Fruit fly (Drosophila melanogaster): ENCODE data around the gene CG32645.

The CG32645 gene

DNA sequence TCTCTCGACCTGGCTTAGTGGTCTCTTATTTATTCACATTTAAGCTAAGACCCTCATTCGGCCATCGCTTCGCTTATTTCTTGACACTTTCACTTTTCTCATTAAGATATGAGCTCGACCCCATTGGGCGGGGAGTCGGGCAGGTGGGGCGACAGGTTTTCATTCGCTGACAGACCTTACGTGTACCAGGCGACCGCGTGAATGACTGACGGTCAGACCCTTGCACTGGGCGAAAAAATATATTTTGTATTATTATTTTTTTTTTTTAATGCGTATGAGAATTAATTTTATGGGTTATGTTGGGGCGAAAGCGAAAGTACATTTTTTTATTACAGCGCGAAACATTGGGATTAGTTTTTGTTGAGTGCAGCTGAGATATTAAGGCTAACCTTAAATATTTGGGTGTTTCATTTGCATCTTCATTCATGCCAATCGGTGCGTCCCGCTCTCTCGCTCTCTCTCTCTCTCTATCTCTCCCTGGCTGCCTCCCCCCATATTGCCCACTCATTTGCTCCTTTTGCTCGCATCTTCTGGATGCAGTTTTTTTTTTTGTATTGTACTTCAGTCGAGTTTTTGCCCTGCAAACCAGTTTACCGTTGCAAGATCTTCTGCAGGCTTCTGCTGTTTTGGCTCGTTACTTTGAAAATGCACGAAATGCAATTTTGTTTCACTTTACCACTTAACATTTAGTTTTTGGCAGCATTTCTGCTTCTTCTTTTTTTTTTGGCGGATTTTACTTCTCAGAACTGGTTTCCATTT lies 1.9 kb upstream of the CG32645 start (continued):
- TF ChIP-seq salr (GFP tag; optimal IDR thresholded peaks at IDR 0.05): no peak
- TF ChIP-seq esn (GFP tag; optimal IDR thresholded peaks at IDR 0.05): peak; percentile 70
- TF ChIP-seq CG6792 (GFP tag; optimal IDR thresholded peaks at IDR 0.05): peak; percentile 62
- no peak for TF ChIP-seq CG4318 (GFP tag; optimal IDR thresholded peaks at IDR 0.05)
- TF ChIP-seq CG8119 (GFP tag; IDR thresholded peaks at IDR 0.05): peak; percentile 65; the same call in 2 of the 3 replicates
- no peak; the same call in 2 of the 3 replicates for TF ChIP-seq eg (GFP tag; IDR thresholded peaks at IDR 0.05)
- TF ChIP-seq CG6854 (GFP tag; optimal IDR thresholded peaks at IDR 0.05): peak; percentile 3
- peak; percentile 64 for TF ChIP-seq CG6808 (GFP tag; optimal IDR thresholded peaks at IDR 0.05)
- TF ChIP-seq CG32006 (GFP tag; optimal IDR thresholded peaks at IDR 0.05): peak; percentile 49
- peak; percentile 85 for TF ChIP-seq Eip75B (GFP tag; optimal IDR thresholded peaks at IDR 0.05)
- TF ChIP-seq pdm3 (GFP tag; optimal IDR thresholded peaks at IDR 0.05): peak; percentile 6
- TF ChIP-seq svp (GFP tag): peak; percentile 95
- TF ChIP-seq lz (GFP tag; optimal IDR thresholded peaks at IDR 0.05): peak; percentile 86
- peak; percentile 86 for TF ChIP-seq acj6 (GFP tag; optimal IDR thresholded peaks at IDR 0.05)
- TF ChIP-seq cyc (GFP tag; optimal IDR thresholded peaks at IDR 0.05): peak; percentile 49
- TF ChIP-seq Hr38 (GFP tag; optimal IDR thresholded peaks at IDR 0.05): no peak
- TF ChIP-seq vri (GFP tag; optimal IDR thresholded peaks at IDR 0.05): peak; percentile 47
- peak; percentile 40 for TF ChIP-seq CG31627 (GFP tag; optimal IDR thresholded peaks at IDR 0.05)
- peak; percentile 46 for TF ChIP-seq CG9139 (GFP tag; optimal IDR thresholded peaks at IDR 0.05)

- TF ChIP-seq Gug (GFP tag; IDR thresholded peaks at IDR 0.05) (peak; percentile 76), Blimp-1 (GFP tag; optimal IDR thresholded peaks at IDR 0.05) (peak; percentile 16), vri (GFP tag; optimal IDR thresholded peaks at IDR 0.05) (peak; percentile 17), CG34406 (GFP tag; optimal IDR thresholded peaks at IDR 0.05) (peak; percentile 73), dac (GFP tag; optimal IDR thresholded peaks at IDR 0.05) (peak; percentile 64), net (GFP tag; optimal IDR thresholded peaks at IDR 0.05) (peak; percentile 77), CG7368 (GFP tag; optimal IDR thresholded peaks at IDR 0.05) (peak; percentile 73), Met (GFP tag; optimal IDR thresholded peaks at IDR 0.05) (peak; percentile 53), spab (GFP tag; optimal IDR thresholded peaks at IDR 0.05) (peak; percentile 59), Hr39 (GFP tag; optimal IDR thresholded peaks at IDR 0.05) (peak; percentile 46), Eip93F (GFP tag; optimal IDR thresholded peaks at IDR 0.05) (no peak), Ets21C (GFP tag; optimal IDR thresholded peaks at IDR 0.05) (no peak), Hr38 (GFP tag; optimal IDR thresholded peaks at IDR 0.05) (no peak), lz (GFP tag; optimal IDR thresholded peaks at IDR 0.05) (peak; percentile 55), salr (GFP tag; optimal IDR thresholded peaks at IDR 0.05) (peak; percentile 37 to 61), CG10631 (GFP tag; optimal IDR thresholded peaks at IDR 0.05) (peak; percentile 73), cyc (GFP tag; optimal IDR thresholded peaks at IDR 0.05) (peak; percentile 37), CG6163 (GFP tag; IDR thresholded peaks at IDR 0.05) (peak; percentile 91), Hr4 (GFP tag; optimal IDR thresholded peaks at IDR 0.05) (peak; percentile 86), Ets96B (tag; optimal IDR thresholded peaks at IDR 0.05) (peak; percentile 46), CG6792 (GFP tag; optimal IDR thresholded peaks at IDR 0.05) (peak; percentile 63), esn (GFP tag; optimal IDR thresholded peaks at IDR 0.05) (peak; percentile 71), Smox (GFP tag; optimal IDR thresholded peaks at IDR 0.05) (peak; percentile 64), CG1621 (tag; optimal IDR thresholded peaks at IDR 0.05) (peak; percentile 61), CG11902 (GFP tag; optimal IDR thresholded peaks at IDR 0.05) (peak; percentile 26), fd85E (GFP tag; optimal IDR thresholded peaks at IDR 0.05) (no peak), CG11294 (GFP tag; IDR thresholded peaks at IDR 0.05) (peak; percentile 49; the same call in 1 of the 2 replicates), fd59A (GFP tag; optimal IDR thresholded peaks at IDR 0.05) (peak; percentile 61), ss (GFP tag; optimal IDR thresholded peaks at IDR 0.05) (peak; percentile 81 to 89), Eip78C (GFP tag) (peak; percentile 95), CG3919 (GFP tag; optimal IDR thresholded peaks at IDR 0.05) (peak; percentile 82), CG9139 (GFP tag; optimal IDR thresholded peaks at IDR 0.05) (peak; percentile 58), Eip75B (GFP tag; optimal IDR thresholded peaks at IDR 0.05) (peak; percentile 71), pdm3 (GFP tag; optimal IDR thresholded peaks at IDR 0.05) (peak; percentile 81), eg (GFP tag; IDR thresholded peaks at IDR 0.05) (peak; percentile 91), achi (GFP tag; optimal IDR thresholded peaks at IDR 0.05) (peak; percentile 82), CG6854 (GFP tag; optimal IDR thresholded peaks at IDR 0.05) (peak; percentile 7), CG8632 (GFP tag; optimal IDR thresholded peaks at IDR 0.05) (peak; percentile 73), CG3032 (tag; optimal IDR thresholded peaks at IDR 0.05) (peak; percentile 75), CG11762 (GFP tag; optimal IDR thresholded peaks at IDR 0.05; ENCODE audit: insufficient read depth) (peak; percentile 73)
These were observed 4.1 kb downstream of the CG32645 start for dm6 chrX:13143100-13143499.

Data from whole organism, prepupa.